Fruit fly (Drosophila melanogaster) whole organism, prepupa: ENCODE data around the gene CG43402.

Experiments
- Blimp-1 ChIP-seq: fragments of 200-800 bp; sonication (Bioruptor generic); optimal IDR thresholded peaks from 3 replicates; lab custom pipeline; 2017; ENCODE audit warnings: missing biosample characterization, missing genetic modification characterization, mild to moderate bottlenecking, moderate library complexity, missing genetic modification reagents
- CG10631 ChIP-seq: fragments of 200-800 bp; sonication (Bioruptor generic); optimal IDR thresholded peaks from 2 replicates; lab custom pipeline; 2016; ENCODE audit warnings: missing biosample characterization, missing genetic modification characterization
- CG11294 ChIP-seq: fragments of 200-800 bp; sonication (Bioruptor generic); IDR thresholded peaks from 2 replicates; pipeline ENCODE4 v1.3.6; 2022; ENCODE audit warnings: missing biosample characterization, missing genetic modification characterization
- CG11762 ChIP-seq: fragments of 200-800 bp; sonication (Bioruptor generic); optimal IDR thresholded peaks from 3 replicates; lab custom pipeline; 2016; ENCODE audit warnings: missing biosample characterization, missing genetic modification characterization; ENCODE audit not compliant: insufficient read depth
- CG11902 ChIP-seq: fragments of 200-800 bp; sonication (Bioruptor generic); optimal IDR thresholded peaks from 3 replicates; lab custom pipeline; 2016; ENCODE audit warnings: missing biosample characterization, missing genetic modification characterization
- CG15336 ChIP-seq: fragments of 200-800 bp; sonication (Bioruptor generic); IDR thresholded peaks from 2 replicates; pipeline ENCODE4 v1.3.6; 2022; ENCODE audit warnings: missing biosample characterization, missing genetic modification characterization
- CG1621 ChIP-seq: fragments of 200-800 bp; sonication (Bioruptor generic); optimal IDR thresholded peaks from 3 replicates; lab custom pipeline; 2018; ENCODE audit warnings: missing biosample characterization, mild to moderate bottlenecking, missing genetic modification characterization
- CG16779 ChIP-seq: fragments of 200-800 bp; sonication (Bioruptor generic); optimal IDR thresholded peaks from 3 replicates; lab custom pipeline; 2017; ENCODE audit warnings: missing biosample characterization, mild to moderate bottlenecking, missing genetic modification characterization
- CG3032 ChIP-seq: fragments of 200-800 bp; optimal IDR thresholded peaks from 2 replicates; lab custom pipeline; 2019; ENCODE audit warnings: missing biosample characterization, mild to moderate bottlenecking, missing genetic modification characterization, moderate library complexity
- CG31627 ChIP-seq: fragments of 200-800 bp; sonication (Bioruptor generic); optimal IDR thresholded peaks from 3 replicates; lab custom pipeline; 2016; ENCODE audit warnings: missing biosample characterization, missing genetic modification characterization
- CG32006 ChIP-seq: fragments of 200-800 bp; sonication (Bioruptor generic); optimal IDR thresholded peaks from 3 replicates; lab custom pipeline; 2017; ENCODE audit warnings: missing biosample characterization, mild to moderate bottlenecking, missing genetic modification characterization
- CG34406 ChIP-seq: fragments of 200-800 bp; sonication (Bioruptor generic); optimal IDR thresholded peaks from 3 replicates; lab custom pipeline; 2016; ENCODE audit warnings: missing biosample characterization, missing genetic modification characterization
- CG3919 ChIP-seq: fragments of 200-800 bp; sonication (Bioruptor generic); optimal IDR thresholded peaks from 3 replicates; lab custom pipeline; 2016; ENCODE audit warnings: missing biosample characterization, missing genetic modification characterization
- CG4318 ChIP-seq: fragments of 200-800 bp; sonication (Bioruptor generic); optimal IDR thresholded peaks from 3 replicates; lab custom pipeline; 2017; ENCODE audit warnings: missing biosample characterization, mild to moderate bottlenecking, missing genetic modification characterization
- CG6163 ChIP-seq: fragments of 200-800 bp; sonication (Bioruptor generic); IDR thresholded peaks from 3 replicates; pipeline ENCODE4 v1.3.6; 2022; ENCODE audit warnings: missing biosample characterization, missing genetic modification characterization
- CG6792 ChIP-seq: fragments of 200-800 bp; sonication (Bioruptor generic); optimal IDR thresholded peaks from 3 replicates; lab custom pipeline; 2016; ENCODE audit warnings: missing biosample characterization, missing genetic modification characterization
- CG6808 ChIP-seq: fragments of 200-800 bp; sonication (Bioruptor generic); optimal IDR thresholded peaks from 3 replicates; lab custom pipeline; 2017; ENCODE audit warnings: missing biosample characterization, missing genetic modification characterization, mild to moderate bottlenecking, moderate library complexity, missing genetic modification reagents
- CG6854 ChIP-seq: fragments of 200-800 bp; sonication (Bioruptor generic); optimal IDR thresholded peaks from 2 replicates; lab custom pipeline; 2017; ENCODE audit warnings: missing biosample characterization, mild to moderate bottlenecking, missing genetic modification characterization
- CG7368 ChIP-seq: fragments of 200-800 bp; sonication (Bioruptor generic); optimal IDR thresholded peaks from 3 replicates; lab custom pipeline; 2016; ENCODE audit warnings: missing biosample characterization, missing genetic modification characterization
- CG8119 ChIP-seq: fragments of 200-800 bp; sonication (Bioruptor generic); IDR thresholded peaks from 3 replicates; pipeline ENCODE4 v1.3.6; 2022; ENCODE audit warnings: missing biosample characterization, missing genetic modification characterization
- CG8319 ChIP-seq: fragments of 200-800 bp; sonication (Bioruptor generic); optimal IDR thresholded peaks from 3 replicates; lab custom pipeline; 2016; ENCODE audit warnings: missing biosample characterization, missing genetic modification characterization
- CG8632 ChIP-seq: fragments of 200-800 bp; sonication (Bioruptor generic); optimal IDR thresholded peaks from 3 replicates; lab custom pipeline; 2016; ENCODE audit warnings: missing biosample characterization, missing genetic modification characterization
- Eip75B ChIP-seq: fragments of 200-800 bp; sonication (Bioruptor generic); optimal IDR thresholded peaks from 3 replicates; lab custom pipeline; 2016; ENCODE audit warnings: missing biosample characterization, missing genetic modification characterization
- Eip78C ChIP-seq: fragments of 200-800 bp; sonication (Bioruptor generic); peaks from one replicate; lab custom pipeline; 2016; ENCODE audit warnings: missing biosample characterization, missing genetic modification characterization
- Eip93F ChIP-seq: fragments of 200-800 bp; sonication (Bioruptor generic); optimal IDR thresholded peaks from 2 replicates; lab custom pipeline; 2016; ENCODE audit warnings: missing biosample characterization, mild to moderate bottlenecking, missing genetic modification characterization
- Ets21C ChIP-seq: fragments of 200-800 bp; sonication (Bioruptor generic); optimal IDR thresholded peaks from 3 replicates; lab custom pipeline; 2016; ENCODE audit warnings: missing biosample characterization, missing genetic modification characterization
- Ets96B ChIP-seq: fragments of 200-800 bp; optimal IDR thresholded peaks from 2 replicates; lab custom pipeline; 2019; ENCODE audit warnings: missing biosample characterization, mild to moderate bottlenecking, missing genetic modification characterization, moderate library complexity
- Hr38 ChIP-seq: sonication (Bioruptor generic); optimal IDR thresholded peaks from 2 replicates; lab custom pipeline; 2016; ENCODE audit warnings: missing biosample characterization, missing genetic modification characterization
- Hr4 ChIP-seq: fragments of 200-800 bp; sonication (Bioruptor generic); optimal IDR thresholded peaks from 3 replicates; lab custom pipeline; 2016; ENCODE audit warnings: missing biosample characterization, missing genetic modification characterization
- Lpt ChIP-seq: fragments of 200-800 bp; sonication (Bioruptor generic); optimal IDR thresholded peaks from 3 replicates; lab custom pipeline; 2016; ENCODE audit warnings: missing biosample characterization, missing genetic modification characterization
- Met ChIP-seq: fragments of 200-800 bp; sonication (Bioruptor generic); optimal IDR thresholded peaks from 3 replicates; lab custom pipeline; 2016; ENCODE audit warnings: missing biosample characterization, missing genetic modification characterization
- OdsH ChIP-seq: fragments of 200-800 bp; sonication (Bioruptor generic); optimal IDR thresholded peaks from 3 replicates; lab custom pipeline; 2016; ENCODE audit warnings: missing biosample characterization, missing genetic modification characterization
- Smox ChIP-seq: fragments of 200-800 bp; sonication (Bioruptor generic); optimal IDR thresholded peaks from 3 replicates; lab custom pipeline; 2016; ENCODE audit warnings: missing biosample characterization, missing genetic modification characterization
- Sox14 ChIP-seq: fragments of 200-800 bp; sonication (Bioruptor generic); optimal IDR thresholded peaks from 3 replicates; lab custom pipeline; 2016; ENCODE audit warnings: missing biosample characterization, missing genetic modification characterization
- Sox15 ChIP-seq: fragments of 200-800 bp; sonication (Bioruptor generic); optimal IDR thresholded peaks from 3 replicates; lab custom pipeline; 2016; ENCODE audit warnings: missing biosample characterization, missing genetic modification characterization
- acj6 ChIP-seq: fragments of 200-800 bp; sonication (Bioruptor generic); optimal IDR thresholded peaks from 3 replicates; lab custom pipeline; 2016; ENCODE audit warnings: missing biosample characterization, missing genetic modification characterization
- dsx ChIP-seq: fragments of 200-800 bp; optimal IDR thresholded peaks from 3 replicates; lab custom pipeline; 2019; ENCODE audit warnings: missing biosample characterization, mild to moderate bottlenecking, missing genetic modification characterization, moderate library complexity; ENCODE audit not compliant: poor library complexity, severe bottlenecking
- esn ChIP-seq: fragments of 200-800 bp; sonication (Bioruptor generic); optimal IDR thresholded peaks from 2 replicates; lab custom pipeline; 2016; ENCODE audit warnings: missing biosample characterization, mild to moderate bottlenecking, missing genetic modification characterization, moderate library complexity
- fd59A ChIP-seq: fragments of 200-800 bp; sonication (Bioruptor generic); optimal IDR thresholded peaks from 2 replicates; lab custom pipeline; 2017; ENCODE audit warnings: missing biosample characterization, mild to moderate bottlenecking, missing genetic modification characterization, missing genetic modification reagents
- fd85E ChIP-seq: fragments of 200-800 bp; sonication (Bioruptor generic); optimal IDR thresholded peaks from 3 replicates; lab custom pipeline; 2016; ENCODE audit warnings: missing biosample characterization, missing genetic modification characterization
- fkh ChIP-seq: fragments of 200-800 bp; sonication (Bioruptor generic); optimal IDR thresholded peaks from 3 replicates; lab custom pipeline; 2017; ENCODE audit warnings: missing biosample characterization, mild to moderate bottlenecking, missing genetic modification characterization, moderate library complexity
- net ChIP-seq: fragments of 200-800 bp; sonication (Bioruptor generic); optimal IDR thresholded peaks from 3 replicates; lab custom pipeline; 2016; ENCODE audit warnings: missing biosample characterization, missing genetic modification characterization
- pdm3 ChIP-seq: fragments of 200-800 bp; sonication (Bioruptor generic); optimal IDR thresholded peaks from 3 replicates; lab custom pipeline; 2016; ENCODE audit warnings: missing biosample characterization, missing genetic modification characterization
- salr ChIP-seq, 2 experiments: fragments of 200-800 bp; sonication (Bioruptor generic); optimal IDR thresholded peaks; 3 replicates each; lab custom pipeline; 2016 to 2018; ENCODE audit warnings: missing biosample characterization in 2 of 2, missing genetic modification characterization in 2 of 2, mild to moderate bottlenecking in 1 of 2
- spab ChIP-seq: fragments of 200-800 bp; sonication (Bioruptor generic); optimal IDR thresholded peaks from 2 replicates; lab custom pipeline; 2017; ENCODE audit warnings: missing biosample characterization, mild to moderate bottlenecking, missing genetic modification characterization, missing genetic modification reagents
- ss ChIP-seq, 2 experiments: fragments of 200-800 bp; sonication (Bioruptor generic); optimal IDR thresholded peaks; 2 replicates in 1 of 2; 3 replicates in 1 of 2; lab custom pipeline; 2017 to 2018; ENCODE audit warnings: mild to moderate bottlenecking in 2 of 2, missing biosample characterization in 2 of 2, missing genetic modification characterization in 2 of 2, moderate library complexity in 1 of 2
- svp ChIP-seq: fragments of 200-800 bp; sonication (Bioruptor generic); peaks from one replicate; lab custom pipeline; 2016; ENCODE audit warnings: missing biosample characterization, missing genetic modification characterization
- topi ChIP-seq: fragments of 200-800 bp; sonication (Bioruptor generic); optimal IDR thresholded peaks from 3 replicates; lab custom pipeline; 2016; ENCODE audit warnings: missing biosample characterization, missing genetic modification characterization

CG43402 gene

dm6 chr2L:1470772-1471171 lies 28.3 kb downstream of the CG43402 start (continued):
- TF ChIP-seq fd85E (GFP tag; lab: Kevin White, UChicago) (peak; percentile 19), Ets96B (tag; lab: Kevin White, UChicago) (peak; percentile 84), esn (peak; percentile 82), CG6854 (peak; percentile 28), CG3032 (tag; lab: Kevin White, UChicago) (peak; percentile 79), Sox14 (GFP tag; lab: Kevin White, UChicago) (peak; percentile 80), Met (GFP tag; lab: Kevin White, UChicago) (peak; percentile 84), CG6808 (GFP tag; lab: Kevin White, UChicago) (peak; percentile 79), Smox (GFP tag; lab: Kevin White, UChicago) (peak; percentile 69), CG7368 (GFP tag; lab: Kevin White, UChicago) (peak; percentile 82), Lpt (peak; percentile 9), topi (peak; percentile 80), CG6163 (GFP tag; lab: Robert Waterston, UW) (peak; percentile 85), Eip78C (GFP tag; lab: Kevin White, UChicago) (peak; percentile 96), salr (GFP tag; optimal IDR thresholded peaks at IDR 0.05; lab: Kevin White, UChicago) (peak; percentile 34 to 65), CG8319 (GFP tag; lab: Kevin White, UChicago) (peak; percentile 70), Blimp-1 (GFP tag; lab: Kevin White, UChicago) (peak; percentile 37), fkh (GFP tag; lab: Kevin White, UChicago) (no peak), dsx (GFP tag; lab: Kevin White, UChicago) (peak; percentile 74), spab (peak; percentile 78), Eip75B (GFP tag; lab: Kevin White, UChicago) (peak; percentile 78), CG11902 (GFP tag; lab: Kevin White, UChicago) (peak; percentile 70), Hr38 (GFP tag; lab: Kevin White, UChicago) (no peak), CG15336 (GFP tag; lab: Robert Waterston, UW) (peak; percentile 50; the same call in 1 of the 2 replicates), CG4318 (no peak), acj6 (GFP tag; lab: Kevin White, UChicago) (peak; percentile 75), Ets21C (GFP tag; lab: Kevin White, UChicago) (peak; percentile 56), CG6792 (GFP tag; lab: Kevin White, UChicago) (peak; percentile 83), CG16779 (tag; lab: Kevin White, UChicago) (peak; percentile 24), CG34406 (GFP tag; lab: Kevin White, UChicago) (peak; percentile 69), CG10631 (peak; percentile 77), ss (GFP tag; optimal IDR thresholded peaks at IDR 0.05; lab: Kevin White, UChicago) (peak; percentile 58 to 80), CG3919 (GFP tag; lab: Kevin White, UChicago) (peak; percentile 81), Sox15 (GFP tag; lab: Kevin White, UChicago) (peak; percentile 58), fd59A (peak; percentile 78)

dm6 chr2L:1473427-1473826 lies 31.0 kb downstream of the CG43402 start:
- peak; percentile 53 for TF ChIP-seq CG6854
- peak; percentile 30 for TF ChIP-seq CG8632 (GFP tag; lab: Kevin White, UChicago)
- TF ChIP-seq Hr38 (GFP tag; lab: Kevin White, UChicago) = no peak
- no peak for TF ChIP-seq Lpt
- TF ChIP-seq CG11294 (GFP tag; lab: Robert Waterston, UW) = no peak
- TF ChIP-seq CG8319 (GFP tag; lab: Kevin White, UChicago) = peak; percentile 49
- peak; percentile 90 for TF ChIP-seq svp (GFP tag; lab: Kevin White, UChicago)
- no peak for TF ChIP-seq Hr4 (GFP tag; lab: Kevin White, UChicago)
- TF ChIP-seq CG8119 (GFP tag; lab: Robert Waterston, UW) = no peak
- peak; percentile 22 for TF ChIP-seq spab
- TF ChIP-seq CG11762 (GFP tag; lab: Kevin White, UChicago) = no peak
- TF ChIP-seq CG6792 (GFP tag; lab: Kevin White, UChicago) = peak; percentile 58
- TF ChIP-seq CG32006 (GFP tag; lab: Kevin White, UChicago) = no peak
- TF ChIP-seq OdsH (GFP tag; lab: Kevin White, UChicago) = peak; percentile 45
- no peak for TF ChIP-seq fkh (GFP tag; lab: Kevin White, UChicago)
- TF ChIP-seq Sox15 (GFP tag; lab: Kevin White, UChicago) = peak; percentile 21
- peak; percentile 65; the same call in 2 of the 3 replicates for TF ChIP-seq CG6163 (GFP tag; lab: Robert Waterston, UW)
- peak; percentile 83 for TF ChIP-seq CG31627 (GFP tag; lab: Kevin White, UChicago)
- TF ChIP-seq Smox (GFP tag; lab: Kevin White, UChicago) = peak; percentile 62
- TF ChIP-seq salr (GFP tag; optimal IDR thresholded peaks at IDR 0.05; lab: Kevin White, UChicago) = peak in 1 of 2 experiments; percentile 22
- no peak for TF ChIP-seq fd85E (GFP tag; lab: Kevin White, UChicago)
- TF ChIP-seq CG1621 (tag; lab: Kevin White, UChicago) = no peak
- peak; percentile 39 for TF ChIP-seq CG3919 (GFP tag; lab: Kevin White, UChicago)
- no peak for TF ChIP-seq Eip93F (GFP tag; lab: Kevin White, UChicago)
- peak; percentile 19 for TF ChIP-seq net (GFP tag; lab: Kevin White, UChicago)
- TF ChIP-seq pdm3 (GFP tag; lab: Kevin White, UChicago) = peak; percentile 52
- TF ChIP-seq CG11902 (GFP tag; lab: Kevin White, UChicago) = peak; percentile 28
- peak; percentile 51 for TF ChIP-seq acj6 (GFP tag; lab: Kevin White, UChicago)
- peak; percentile 72 for TF ChIP-seq topi
